Fruit fly (Drosophila melanogaster): ENCODE data around the gene CG15036.

CG15036 gene

dm6 chrX:7424742-7425141 is at the start of gene CG15036:
TSS of gene CG15036 (minus strand) at chrX:7424842.
- TF ChIP-seq Antp (GFP tag; optimal IDR thresholded peaks at IDR 0.05) (no peak), CG8089 (GFP tag; optimal IDR thresholded peaks at IDR 0.05) (no peak), sob (GFP tag; IDR thresholded peaks at IDR 0.05) (no peak), CG1792 (GFP tag; optimal IDR thresholded peaks at IDR 0.05) (no peak), CG2116 (GFP tag; optimal IDR thresholded peaks at IDR 0.05) (no peak), CkIIα-i1 (GFP tag; IDR thresholded peaks at IDR 0.05) (no peak), ewg (GFP tag; optimal IDR thresholded peaks at IDR 0.05) (no peak), CG4707 (GFP tag; optimal IDR thresholded peaks at IDR 0.05) (no peak), CG6683 (GFP tag; optimal IDR thresholded peaks at IDR 0.05) (no peak), C15 (GFP tag; IDR thresholded peaks at IDR 0.05) (no peak), CG13424 (tag; optimal IDR thresholded peaks at IDR 0.05) (no peak), CG3163 (GFP tag; optimal IDR thresholded peaks at IDR 0.05) (no peak)

- TF ChIP-seq grn (GFP tag; optimal IDR thresholded peaks at IDR 0.05) (no peak), Ets65A (GFP tag) (peak; percentile 67), unc-4 (GFP tag; IDR thresholded peaks at IDR 0.05; ENCODE audit: partially characterized antibody) (no peak), NK7.1 (GFP tag; optimal IDR thresholded peaks at IDR 0.05) (no peak), CTCF (GFP tag; optimal IDR thresholded peaks at IDR 0.05) (peak; percentile 77)
Observed at dm6 chrX:7466328-7466727, 41.7 kb upstream of the CG15036 start.

- TF ChIP-seq CG12659 (GFP tag; optimal IDR thresholded peaks at IDR 0.05): no peak
- TF ChIP-seq CG8359 (GFP tag; optimal IDR thresholded peaks at IDR 0.05; ENCODE audit: borderline replicate concordance): no peak
- TF ChIP-seq CG17802 (tag; optimal IDR thresholded peaks at IDR 0.05): no peak
- TF ChIP-seq CG8281 (tag; optimal IDR thresholded peaks at IDR 0.05): peak; percentile 91
- no peak for TF ChIP-seq Hey (tag; optimal IDR thresholded peaks at IDR 0.05)
- no peak for TF ChIP-seq CG18599 (GFP tag; optimal IDR thresholded peaks at IDR 0.05)
- TF ChIP-seq CG6791 (GFP tag; IDR thresholded peaks at IDR 0.05; ENCODE audit: partially characterized antibody): no peak
- no peak for TF ChIP-seq HmgD (GFP tag; optimal IDR thresholded peaks at IDR 0.05)
- no peak for TF ChIP-seq mirr (GFP tag; optimal IDR thresholded peaks at IDR 0.05)
- TF ChIP-seq CG18011 (GFP tag; optimal IDR thresholded peaks at IDR 0.05): no peak
- no peak for TF ChIP-seq ranshi (GFP tag; IDR thresholded peaks at IDR 0.05)
- TF ChIP-seq CrebB (tag; optimal IDR thresholded peaks at IDR 0.05): no peak
- TF ChIP-seq tap (tag; optimal IDR thresholded peaks at IDR 0.05): no peak
- TF ChIP-seq NC2β (GFP tag; optimal IDR thresholded peaks at IDR 0.05): no peak
- TF ChIP-seq Doc2 (GFP tag; IDR thresholded peaks at IDR 0.05): no peak
- peak; percentile 11 for TF ChIP-seq Ets65A (GFP tag)
- peak; percentile 13 for TF ChIP-seq sens (GFP tag)
- TF ChIP-seq CG32767 (GFP tag; IDR thresholded peaks at IDR 0.05): no peak
- TF ChIP-seq Asciz (GFP tag; optimal IDR thresholded peaks at IDR 0.05): no peak
Observed at dm6 chrX:7462089-7462488, 37.4 kb upstream of the CG15036 start.

DNA sequence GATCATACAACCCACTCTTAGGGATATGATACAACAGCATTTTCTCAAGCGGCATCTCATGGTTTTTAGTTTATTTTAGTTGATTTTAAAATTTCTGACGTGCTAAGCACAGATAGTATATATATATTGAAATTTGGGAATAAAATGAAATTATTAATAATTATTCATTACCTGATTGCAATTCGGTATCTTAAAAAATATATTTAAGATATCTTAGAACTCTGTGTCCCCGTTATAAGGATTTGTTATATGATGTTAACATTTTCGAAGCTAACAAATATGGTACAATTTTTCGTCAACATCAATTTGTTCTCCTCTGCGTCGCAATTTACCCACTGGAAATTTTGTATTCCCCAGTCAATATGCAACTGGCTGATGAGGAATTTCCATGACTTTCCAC is 28.6 kb upstream of the CG15036 start, which contains the start of gene CG43198:
Gene CG43198 (minus strand): TSS at position 101 of the 400 bp plus-strand sequence.
- TF ChIP-seq CG30020 (tag; optimal IDR thresholded peaks at IDR 0.05): no peak
- TF ChIP-seq CG10147 (GFP tag; optimal IDR thresholded peaks at IDR 0.05): no peak
- TF ChIP-seq ssp (GFP tag; IDR thresholded peaks at IDR 0.05): no peak
- no peak for TF ChIP-seq lmd (GFP tag; IDR thresholded peaks at IDR 0.05)
- no peak for TF ChIP-seq zen (tag; optimal IDR thresholded peaks at IDR 0.05)
- no peak for TF ChIP-seq Dp (GFP tag; optimal IDR thresholded peaks at IDR 0.05)
- no peak for TF ChIP-seq Eip74EF (GFP tag; optimal IDR thresholded peaks at IDR 0.05)
- TF ChIP-seq Bgb (GFP tag; IDR thresholded peaks at IDR 0.05; ENCODE audit: partially characterized antibody): no peak
- TF ChIP-seq tll (GFP tag; optimal IDR thresholded peaks at IDR 0.05): no peak
- no peak for TF ChIP-seq hkb (optimal IDR thresholded peaks at IDR 0.05)
- no peak for TF ChIP-seq hkb (GFP tag; IDR thresholded peaks at IDR 0.05)
